Fruit fly (Drosophila melanogaster) whole organism, wandering third instar larva: ENCODE data around the gene CG9328.

ENCODE experiments used
- N ChIP-seq: fragments of >200 bp; optimal IDR thresholded peaks from 2 replicates; lab custom pipeline; 2018; ENCODE audit warnings: missing biosample characterization, missing external identifiers, missing genetic modification characterization
- dl ChIP-seq, 2 experiments: fragments of 175-275, 200-275 bp in 1 of 2; fragments of 200-275 bp in 1 of 2; sonication (Bioruptor generic); optimal IDR thresholded peaks; lab custom pipeline; 2018; ENCODE audit warnings: mild to moderate bottlenecking in 2 of 2, missing biosample characterization in 2 of 2, missing genetic modification characterization in 2 of 2, moderate library complexity in 2 of 2; ENCODE audit not compliant: partially characterized antibody in 2 of 2, insufficient read depth in 1 of 2
- pan ChIP-seq: fragments of >200 bp; optimal IDR thresholded peaks from 2 replicates; lab custom pipeline; 2017

DNA sequence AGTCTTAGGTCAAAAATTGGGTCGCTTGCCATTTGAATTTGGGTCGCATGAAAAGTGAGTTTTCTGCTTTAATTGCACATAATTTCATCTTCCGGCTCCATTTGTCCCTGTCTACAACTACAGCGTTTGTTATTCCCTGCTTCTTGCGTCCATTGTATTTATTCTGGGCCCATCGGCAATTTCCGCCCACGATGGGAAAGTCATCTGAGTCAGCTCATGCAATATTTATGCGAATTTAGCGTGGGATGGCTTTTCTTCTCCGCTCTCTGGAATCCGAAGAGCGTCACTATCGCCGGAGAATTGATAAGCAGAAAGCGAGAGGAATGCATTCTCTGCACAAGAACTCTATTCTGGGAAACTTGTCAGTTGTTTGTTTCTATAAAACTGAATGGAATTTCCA is 5.0 kb upstream of the CG9328 start:
- TF ChIP-seq N (GFP tag; lab: Kevin White, UChicago) (no peak), dl (GFP tag; optimal IDR thresholded peaks at IDR 0.05; lab: Kevin White, UChicago; ENCODE audit: insufficient read depth in 1 of 2, partially characterized antibody in 2 of 2) (no peak), pan (lab: Kevin White, UChicago) (no peak)
